Fruit fly (Drosophila melanogaster) whole organism, wandering third instar larva: Measurements from ENCODE around the gene Abi.

Experiments used
- Abd-B ChIP-seq: fragments of >200 bp; optimal IDR thresholded peaks from 2 replicates; lab custom pipeline; 2017; ENCODE audit warnings: missing biosample characterization, missing genetic modification characterization
- CG32264 ChIP-seq: fragments of 200-800 bp; sonication (Bioruptor generic); optimal IDR thresholded peaks from 2 replicates; lab custom pipeline; 2016; ENCODE audit warnings: missing biosample characterization, missing genetic modification characterization
- CrebA ChIP-seq: fragments of 200-800 bp; sonication (Bioruptor generic); optimal IDR thresholded peaks from 2 replicates; lab custom pipeline; 2016; ENCODE audit warnings: missing biosample characterization, mild to moderate bottlenecking, missing genetic modification characterization, borderline replicate concordance
- Dfd ChIP-seq: fragments of >200 bp; optimal IDR thresholded peaks from 2 replicates; lab custom pipeline; 2017; ENCODE audit warnings: missing biosample characterization, missing genetic modification characterization
- Dif ChIP-seq: fragments of 200-275, 200-300 bp; sonication (Bioruptor generic); optimal IDR thresholded peaks from 2 replicates; lab custom pipeline; 2018; ENCODE audit warnings: missing biosample characterization, missing genetic modification characterization; ENCODE audit not compliant: partially characterized antibody
- GATAd ChIP-seq: sonication (Bioruptor generic); optimal IDR thresholded peaks from 2 replicates; lab custom pipeline; 2016; ENCODE audit warnings: missing biosample characterization, missing genetic modification characterization
- HLH106 ChIP-seq: fragments of 200-800 bp; optimal IDR thresholded peaks from 3 replicates; lab custom pipeline; 2019; ENCODE audit warnings: missing biosample characterization, mild to moderate bottlenecking, missing genetic modification characterization, moderate library complexity
- Hr78 ChIP-seq: fragments of >200 bp; optimal IDR thresholded peaks from 2 replicates; lab custom pipeline; 2017; ENCODE audit warnings: missing biosample characterization, missing genetic modification characterization
- Jra ChIP-seq: sonication (Bioruptor generic); optimal IDR thresholded peaks from 2 replicates; lab custom pipeline; 2016; ENCODE audit warnings: missing biosample characterization, missing genetic modification characterization
- Mio ChIP-seq: sonication (Bioruptor generic); optimal IDR thresholded peaks from 2 replicates; lab custom pipeline; 2016; ENCODE audit warnings: missing biosample characterization, missing genetic modification characterization
- N ChIP-seq: fragments of >200 bp; optimal IDR thresholded peaks from 2 replicates; lab custom pipeline; 2018; ENCODE audit warnings: missing biosample characterization, missing external identifiers, missing genetic modification characterization
- OdsH ChIP-seq: fragments of 200-800 bp; sonication (Bioruptor generic); optimal IDR thresholded peaks from 2 replicates; lab custom pipeline; 2016; ENCODE audit warnings: missing biosample characterization, mild to moderate bottlenecking, missing genetic modification characterization
- Rel ChIP-seq, 2 experiments: fragments of 200-800 bp; sonication (Bioruptor generic) in 1 of 2; optimal IDR thresholded peaks; 2 replicates in 1 of 2; 3 replicates in 1 of 2; lab custom pipeline; 2016 to 2019; ENCODE audit warnings: mild to moderate bottlenecking in 2 of 2, missing biosample characterization in 2 of 2, missing genetic modification characterization in 2 of 2, moderate library complexity in 1 of 2
- Sp1 ChIP-seq: fragments of 200-800 bp; sonication (Bioruptor generic); optimal IDR thresholded peaks from 3 replicates; lab custom pipeline; 2019; ENCODE audit warnings: missing biosample characterization, mild to moderate bottlenecking, missing genetic modification characterization, moderate library complexity
- Vsx2 ChIP-seq: fragments of 200-300, 225-300 bp; sonication (Bioruptor generic); optimal IDR thresholded peaks from 2 replicates; lab custom pipeline; 2018; ENCODE audit warnings: missing biosample characterization, missing genetic modification characterization; ENCODE audit not compliant: partially characterized antibody
- br ChIP-seq: fragments of 200-800 bp; sonication (Bioruptor generic); optimal IDR thresholded peaks from 2 replicates; lab custom pipeline; 2016; ENCODE audit warnings: missing biosample characterization, missing genetic modification characterization
- brk ChIP-seq: fragments of 200-800 bp; sonication (Bioruptor generic); optimal IDR thresholded peaks from 2 replicates; lab custom pipeline; 2016; ENCODE audit warnings: missing biosample characterization, mild to moderate bottlenecking, missing genetic modification characterization
- dl ChIP-seq, 2 experiments: fragments of 175-275, 200-275 bp in 1 of 2; fragments of 200-275 bp in 1 of 2; sonication (Bioruptor generic); optimal IDR thresholded peaks; lab custom pipeline; 2018; ENCODE audit warnings: mild to moderate bottlenecking in 2 of 2, missing biosample characterization in 2 of 2, missing genetic modification characterization in 2 of 2, moderate library complexity in 2 of 2; ENCODE audit not compliant: partially characterized antibody in 2 of 2, insufficient read depth in 1 of 2
- dmrt93B ChIP-seq: fragments of 200-800 bp; sonication (Bioruptor generic); optimal IDR thresholded peaks from 2 replicates; lab custom pipeline; 2018; ENCODE audit warnings: missing biosample characterization, mild to moderate bottlenecking, missing genetic modification characterization
- dsf ChIP-seq: sonication (Bioruptor generic); optimal IDR thresholded peaks from 2 replicates; lab custom pipeline; 2016; ENCODE audit warnings: missing biosample characterization, missing genetic modification characterization, borderline replicate concordance
- foxo ChIP-seq, 2 experiments: fragments of 200-800 bp; sonication (Bioruptor generic); optimal IDR thresholded peaks; 2 replicates in 1 of 2; 3 replicates in 1 of 2; lab custom pipeline; 2016 to 2017; ENCODE audit warnings: missing biosample characterization in 2 of 2, missing genetic modification characterization in 2 of 2
- fru ChIP-seq: fragments of 200-800 bp; sonication (Bioruptor generic); optimal IDR thresholded peaks from 3 replicates; lab custom pipeline; 2016; ENCODE audit warnings: missing biosample characterization, mild to moderate bottlenecking, missing genetic modification characterization
- h ChIP-seq: fragments of 200-800 bp; sonication (Bioruptor generic); optimal IDR thresholded peaks from 3 replicates; lab custom pipeline; 2016; ENCODE audit warnings: missing biosample characterization, mild to moderate bottlenecking, missing genetic modification characterization
- lola ChIP-seq: fragments of >200 bp; optimal IDR thresholded peaks from 2 replicates; lab custom pipeline; 2017; ENCODE audit warnings: missing biosample characterization, missing genetic modification characterization
- pan ChIP-seq: fragments of >200 bp; optimal IDR thresholded peaks from 2 replicates; lab custom pipeline; 2017
- rgr ChIP-seq: fragments of 200-800 bp; sonication (Bioruptor generic); optimal IDR thresholded peaks from 3 replicates; lab custom pipeline; 2016; ENCODE audit warnings: missing biosample characterization, mild to moderate bottlenecking, missing genetic modification characterization
- sage ChIP-seq: fragments of 200-800 bp; sonication (Bioruptor generic); optimal IDR thresholded peaks from 2 replicates; lab custom pipeline; 2016; ENCODE audit warnings: missing biosample characterization, mild to moderate bottlenecking, missing genetic modification characterization
- sv ChIP-seq: fragments of 200-800 bp; sonication (Bioruptor generic); optimal IDR thresholded peaks from 3 replicates; lab custom pipeline; 2016; ENCODE audit warnings: missing biosample characterization, missing genetic modification characterization
- tai ChIP-seq: sonication (Bioruptor generic); optimal IDR thresholded peaks from 2 replicates; lab custom pipeline; 2016; ENCODE audit warnings: missing biosample characterization, missing genetic modification characterization
- usp ChIP-seq: fragments of >200 bp; optimal IDR thresholded peaks from 2 replicates; lab custom pipeline; 2017; ENCODE audit warnings: missing biosample characterization, missing genetic modification characterization

Gene Abi

dm6 chr3R:14118350-14118749 is 3.9 kb downstream of the Abi start, which contains the start of gene Kif19A:
Kif19A (minus strand) TSS chr3R:14118450.
- TF ChIP-seq Dfd (no peak), brk (GFP tag; lab: Kevin White, UChicago) (no peak), sv (GFP tag; lab: Kevin White, UChicago) (no peak), usp (GFP tag; lab: Kevin White, UChicago) (no peak), OdsH (GFP tag; lab: Kevin White, UChicago) (no peak), Hr78 (GFP tag; lab: Kevin White, UChicago) (no peak), dmrt93B (no peak), CG32264 (no peak), Rel (GFP tag; optimal IDR thresholded peaks at IDR 0.05; lab: Kevin White, UChicago) (no peak), Rel (tag; optimal IDR thresholded peaks at IDR 0.05; lab: Kevin White, UChicago) (no peak), foxo (GFP tag; optimal IDR thresholded peaks at IDR 0.05; lab: Kevin White, UChicago) (no peak), N (no peak), Vsx2 (no peak), dl (GFP tag; optimal IDR thresholded peaks at IDR 0.05; lab: Kevin White, UChicago; ENCODE audit: insufficient read depth in 1 of 2, partially characterized antibody in 2 of 2) (no peak), lola (no peak), GATAd (no peak)

- no peak for TF ChIP-seq lola
- no peak for TF ChIP-seq foxo (GFP tag; optimal IDR thresholded peaks at IDR 0.05; lab: Kevin White, UChicago)
- no peak for TF ChIP-seq OdsH (GFP tag; lab: Kevin White, UChicago)
- TF ChIP-seq Abd-B (GFP tag; lab: Kevin White, UChicago): no peak
- TF ChIP-seq tai (GFP tag; lab: Kevin White, UChicago): no peak
- TF ChIP-seq dsf: no peak
- TF ChIP-seq dl (GFP tag; optimal IDR thresholded peaks at IDR 0.05; lab: Kevin White, UChicago; ENCODE audit: insufficient read depth in 1 of 2, partially characterized antibody in 2 of 2): no peak
- TF ChIP-seq pan (lab: Kevin White, UChicago): no peak
- TF ChIP-seq Sp1 (GFP tag; lab: Kevin White, UChicago): no peak
- TF ChIP-seq brk (GFP tag; lab: Kevin White, UChicago): no peak
- TF ChIP-seq fru (GFP tag; lab: Kevin White, UChicago): no peak
- no peak for TF ChIP-seq rgr (GFP tag; lab: Kevin White, UChicago)
Measured at dm6 chr3R:14116088-14116487, 6.1 kb downstream of the Abi start.

- TF ChIP-seq GATAd (no peak), Mio (GFP tag; lab: Kevin White, UChicago) (no peak), Jra (GFP tag; lab: Kevin White, UChicago) (no peak), h (no peak), br (GFP tag; lab: Kevin White, UChicago) (no peak), Vsx2 (no peak), Dif (GFP tag; lab: Kevin White, UChicago) (no peak), usp (GFP tag; lab: Kevin White, UChicago) (no peak), OdsH (GFP tag; lab: Kevin White, UChicago) (no peak), sage (GFP tag; lab: Kevin White, UChicago) (no peak)
Measured at dm6 chr3R:14112066-14112465, 10.2 kb downstream of the Abi start, which contains the start of gene CG14357. CG14357 (minus strand) TSS chr3R:14112166.

- TF ChIP-seq CG32264: no peak
- no peak for TF ChIP-seq dl (GFP tag; optimal IDR thresholded peaks at IDR 0.05; lab: Kevin White, UChicago; ENCODE audit: insufficient read depth in 1 of 2, partially characterized antibody in 2 of 2)
Measured at dm6 chr3R:14109145-14109544, 13.1 kb downstream of the Abi start, which contains the start of gene Or88a. Or88a (plus strand) TSS chr3R:14109445.

dm6 chr3R:14108158-14108921 is 13.9 kb downstream of the Abi start, which contains the start of gene CG12402:
CG12402 (minus strand) TSS chr3R:14108321.
- TF ChIP-seq tai (GFP tag; lab: Kevin White, UChicago) (no peak), dl (GFP tag; optimal IDR thresholded peaks at IDR 0.05; lab: Kevin White, UChicago; ENCODE audit: insufficient read depth in 1 of 2, partially characterized antibody in 2 of 2) (no peak), Jra (GFP tag; lab: Kevin White, UChicago) (no peak), CrebA (GFP tag; lab: Kevin White, UChicago) (no peak), foxo (GFP tag; optimal IDR thresholded peaks at IDR 0.05; lab: Kevin White, UChicago) (peak in 1 of 2 experiments; percentile 13), HLH106 (no peak), sage (GFP tag; lab: Kevin White, UChicago) (no peak), sv (GFP tag; lab: Kevin White, UChicago) (peak; percentile 41), Dif (GFP tag; lab: Kevin White, UChicago) (peak; percentile 34), fru (GFP tag; lab: Kevin White, UChicago) (peak; percentile 19), dmrt93B (no peak), br (GFP tag; lab: Kevin White, UChicago) (no peak)
